Worm (Caenorhabditis elegans): ENCODE data around the gene ceh-40.
A peak's percentile ranks its signal among the peaks of the same experiment; 100 is the strongest.

ceh-40 gene

DNA sequence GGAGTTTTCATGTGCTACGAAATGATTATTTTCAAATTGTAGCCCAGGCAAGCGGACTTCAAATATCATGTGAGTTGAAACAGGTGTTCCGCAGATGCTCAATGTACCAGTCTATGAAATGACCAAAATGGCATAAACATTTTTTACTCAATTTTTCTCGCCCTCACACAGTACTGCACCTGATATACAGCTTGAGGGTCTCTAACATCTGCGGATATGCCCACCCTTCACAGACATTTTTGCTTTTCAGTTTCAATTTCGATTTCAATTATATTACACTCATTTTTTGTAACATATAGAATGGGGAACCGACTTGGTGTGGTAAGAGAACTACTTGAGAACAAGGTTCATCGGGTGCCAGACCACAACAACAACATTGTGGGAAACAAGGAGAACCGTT is 26.2 kb upstream of the ceh-40 start, which contains the start of gene F42F12.11:
F42F12.11 (plus strand) TSS at position 301 of the 400 bp plus-strand sequence.
- TF ChIP-seq snpc-4 (tag; optimal IDR thresholded peaks at IDR 0.05) (no peak), sea-2 (GFP tag; optimal IDR thresholded peaks at IDR 0.05) (no peak), nhr-23 (tag; optimal IDR thresholded peaks at IDR 0.05) (no peak), nhr-77 (tag; optimal IDR thresholded peaks at IDR 0.05) (no peak), nfya-1 (tag; optimal IDR thresholded peaks at IDR 0.05; ENCODE audit: insufficient read depth) (no peak), R02D3.7 (tag; optimal IDR thresholded peaks at IDR 0.05) (no peak), nhr-237 (tag; optimal IDR thresholded peaks at IDR 0.05) (no peak), lin-39 (tag; optimal IDR thresholded peaks at IDR 0.05) (no peak), tbx-2 (tag; optimal IDR thresholded peaks at IDR 0.05) (no peak), nhr-67 (tag; optimal IDR thresholded peaks at IDR 0.05) (no peak), ZK546.5 (tag; optimal IDR thresholded peaks at IDR 0.05) (no peak), lsy-12 (tag; optimal IDR thresholded peaks at IDR 0.05) (no peak), ama-1 (optimal IDR thresholded peaks at IDR 0.05) (no peak), mml-1 (tag; optimal IDR thresholded peaks at IDR 0.05) (no peak), eor-1 (tag; optimal IDR thresholded peaks at IDR 0.05) (no peak), fkh-10 (GFP tag; optimal IDR thresholded peaks at IDR 0.05) (no peak)

DNA sequence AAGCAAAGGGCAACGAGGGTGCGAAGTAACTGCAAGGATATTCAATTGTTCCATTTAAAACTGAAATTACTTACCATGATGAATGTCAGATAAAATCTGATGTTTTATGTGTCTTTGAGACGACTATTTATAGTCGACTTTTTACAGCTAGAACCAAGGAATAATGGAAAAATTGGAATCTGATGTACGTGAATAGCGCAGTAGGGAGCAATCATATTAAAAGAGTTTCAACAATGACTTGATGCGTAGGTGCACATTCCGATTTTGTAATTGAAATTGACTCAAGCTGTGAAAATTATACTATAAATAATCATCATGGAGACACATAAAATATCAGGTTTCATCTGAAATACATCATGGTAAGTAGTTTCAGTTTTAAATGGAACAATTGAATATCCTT is 22.7 kb upstream of the ceh-40 start, which contains the start of the genes nspc-9 and nspc-10:
nspc-9 (minus strand) TSS at position 101 of the 400 bp plus-strand sequence.
nspc-10 (plus strand) TSS at position 331 of the 400 bp plus-strand sequence.
- TF ChIP-seq nhr-28 (tag; optimal IDR thresholded peaks at IDR 0.05) = no peak
- TF ChIP-seq egl-5 (tag; optimal IDR thresholded peaks at IDR 0.05) = no peak
- no peak for TF ChIP-seq egl-27 (tag; optimal IDR thresholded peaks at IDR 0.05)
- TF ChIP-seq ztf-11 (tag; optimal IDR thresholded peaks at IDR 0.05) = no peak
- no peak for TF ChIP-seq nhr-237 (tag; optimal IDR thresholded peaks at IDR 0.05)
- TF ChIP-seq nhr-11 (tag; optimal IDR thresholded peaks at IDR 0.05) = no peak
- no peak for TF ChIP-seq unc-39 (tag; optimal IDR thresholded peaks at IDR 0.05)
- no peak for TF ChIP-seq pqm-1 (tag; optimal IDR thresholded peaks at IDR 0.05)
- no peak for TF ChIP-seq elt-1 (tag; optimal IDR thresholded peaks at IDR 0.05)

DNA sequence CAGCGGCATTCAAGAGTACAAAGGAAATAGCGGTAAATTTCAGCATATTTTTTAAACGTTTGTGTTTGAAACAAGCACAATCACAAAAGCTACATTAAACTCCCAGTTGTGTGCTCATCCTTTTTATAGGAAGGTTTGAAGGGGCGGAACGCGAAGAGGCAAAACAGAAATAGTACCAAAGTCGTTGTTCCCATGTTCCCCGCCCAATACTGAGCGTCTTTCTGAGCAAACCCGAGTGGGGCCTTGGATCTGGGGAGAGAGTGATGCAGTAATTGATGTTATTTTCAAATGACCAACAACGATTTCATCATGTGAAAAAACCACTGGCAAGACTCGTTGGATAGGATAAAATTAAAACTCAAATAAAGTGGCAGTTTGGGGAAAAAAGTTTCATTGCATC is 20.8 kb upstream of the ceh-40 start, which contains the start of gene zig-2:
zig-2 (minus strand) TSS at position 101 of the 400 bp plus-strand sequence.
- TF ChIP-seq ztf-11 (tag; optimal IDR thresholded peaks at IDR 0.05) (no peak), ceh-82 (tag; optimal IDR thresholded peaks at IDR 0.05) (no peak), egl-5 (tag; optimal IDR thresholded peaks at IDR 0.05) (no peak), ztf-4 (tag; optimal IDR thresholded peaks at IDR 0.05) (no peak), ama-1 (optimal IDR thresholded peaks at IDR 0.05) (no peak), elt-2 (tag; optimal IDR thresholded peaks at IDR 0.05) (no peak), hmg-11 (tag; optimal IDR thresholded peaks at IDR 0.05) (no peak), elt-3 (tag; optimal IDR thresholded peaks at IDR 0.05) (no peak), elt-1 (tag; optimal IDR thresholded peaks at IDR 0.05) (no peak), lin-39 (tag; optimal IDR thresholded peaks at IDR 0.05) (no peak)

DNA sequence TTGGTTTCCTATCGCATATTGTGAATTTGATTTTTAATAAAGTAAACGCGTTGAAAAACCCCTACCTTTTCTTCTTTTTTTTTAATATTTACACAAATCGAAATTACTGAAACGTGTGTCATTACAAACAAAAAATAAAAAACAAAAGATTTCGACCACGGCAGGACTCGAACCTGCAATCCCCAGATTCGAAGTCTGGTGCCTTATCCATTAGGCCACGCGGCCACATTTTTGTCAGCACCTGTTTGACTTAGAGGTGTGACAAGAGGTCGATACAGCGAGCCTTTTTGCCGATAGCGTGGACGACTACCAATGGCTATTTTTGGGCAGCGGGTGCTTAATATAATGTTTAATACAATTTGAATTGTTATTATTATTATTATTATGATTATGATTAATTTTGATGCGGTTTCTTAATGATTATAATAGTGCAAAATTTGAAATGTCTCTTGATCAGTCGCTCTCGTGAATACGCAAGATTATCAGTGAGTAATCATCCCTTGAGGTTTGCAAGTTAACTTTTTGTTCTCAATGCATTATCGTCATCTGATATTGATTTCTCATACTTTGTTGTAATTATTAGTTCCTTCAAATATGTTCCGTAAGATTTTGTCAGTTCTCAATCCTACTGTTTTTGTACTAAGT is 17.4 kb upstream of the ceh-40 start, which contains the start of gene srd-44:
srd-44 (plus strand) TSS at position 595 of the 645 bp plus-strand sequence.
- no peak for TF ChIP-seq mdl-1 (tag; optimal IDR thresholded peaks at IDR 0.05)
- TF ChIP-seq nhr-43 (tag; optimal IDR thresholded peaks at IDR 0.05; ENCODE audit: poor library complexity, severe bottlenecking) = peak; percentile 10

DNA sequence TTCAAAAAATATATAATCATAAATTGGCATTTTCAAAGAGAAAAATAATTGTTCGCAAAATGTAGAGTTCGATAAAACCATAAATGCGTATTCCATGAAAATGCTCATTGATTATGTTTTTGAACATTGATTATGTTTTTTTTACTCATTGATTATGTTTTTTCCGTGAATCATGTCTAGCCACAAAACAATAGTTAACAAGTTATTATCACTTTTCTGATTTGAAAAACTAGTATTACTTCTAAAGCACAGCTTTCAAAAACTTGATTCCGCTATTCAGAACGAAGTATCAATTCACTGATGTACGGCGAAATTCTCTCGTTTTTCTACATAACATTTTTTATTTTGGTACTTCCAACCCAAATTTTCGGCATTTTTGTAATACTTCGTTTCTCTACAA is 15.2 kb upstream of the ceh-40 start, which contains the start of gene srd-48:
srd-48 (plus strand) TSS at position 301 of the 400 bp plus-strand sequence.
- TF ChIP-seq eor-1 (tag; optimal IDR thresholded peaks at IDR 0.05) = no peak
- no peak for TF ChIP-seq jun-1 (tag; optimal IDR thresholded peaks at IDR 0.05)
- no peak for TF ChIP-seq nhr-25 (tag; optimal IDR thresholded peaks at IDR 0.05)
- TF ChIP-seq fkh-10 (GFP tag; optimal IDR thresholded peaks at IDR 0.05) = no peak
- no peak for TF ChIP-seq nhr-28 (tag; optimal IDR thresholded peaks at IDR 0.05)
- TF ChIP-seq lsy-12 (tag; optimal IDR thresholded peaks at IDR 0.05) = no peak
- no peak for TF ChIP-seq sea-2 (GFP tag; optimal IDR thresholded peaks at IDR 0.05)
- TF ChIP-seq nhr-237 (tag; optimal IDR thresholded peaks at IDR 0.05) = no peak
- TF ChIP-seq egl-27 (tag; optimal IDR thresholded peaks at IDR 0.05) = no peak
- TF ChIP-seq ceh-28 (tag; optimal IDR thresholded peaks at IDR 0.05) = no peak
- TF ChIP-seq tbx-2 (tag; optimal IDR thresholded peaks at IDR 0.05) = no peak
- TF ChIP-seq ceh-82 (tag; optimal IDR thresholded peaks at IDR 0.05) = no peak
- TF ChIP-seq nhr-11 (tag; optimal IDR thresholded peaks at IDR 0.05) = no peak
- no peak for TF ChIP-seq unc-39 (tag; optimal IDR thresholded peaks at IDR 0.05)
- no peak for TF ChIP-seq nhr-67 (tag; optimal IDR thresholded peaks at IDR 0.05)
- TF ChIP-seq aly-2 (tag; optimal IDR thresholded peaks at IDR 0.05) = no peak
- no peak for TF ChIP-seq ceh-16 (tag; optimal IDR thresholded peaks at IDR 0.05)
- TF ChIP-seq fkh-2 (tag; optimal IDR thresholded peaks at IDR 0.05) = no peak
- TF ChIP-seq nhr-77 (tag; optimal IDR thresholded peaks at IDR 0.05) = no peak

Data from whole organism, L3 larva.